Worm (Caenorhabditis elegans): ENCODE data around the gene mrpl-10.

DNA sequence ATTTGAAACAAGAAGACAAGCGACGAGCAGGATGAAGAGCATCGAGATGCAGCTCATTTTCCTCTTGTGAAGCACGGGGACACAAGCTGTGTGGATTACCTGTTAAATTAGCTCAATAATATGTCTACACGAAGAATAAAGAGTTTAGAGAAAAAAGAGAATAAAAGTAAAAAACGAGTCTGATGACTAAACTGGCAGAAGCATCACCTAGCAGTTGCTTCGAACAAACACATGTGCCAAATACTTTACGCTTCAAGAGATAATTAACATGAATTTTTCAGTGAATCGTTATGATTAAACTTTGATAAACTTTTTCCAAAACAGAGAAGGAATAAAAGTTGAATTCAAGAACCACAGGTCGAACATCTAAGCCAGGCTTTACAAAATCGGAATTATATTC is 17.0 kb upstream of the mrpl-10 start, which contains the start of gene nlp-55:
- TF ChIP-seq ama-1 (optimal IDR thresholded peaks at IDR 0.05) (no peak), ceh-36 (tag; optimal IDR thresholded peaks at IDR 0.05) (no peak), B0310.2 (tag; optimal IDR thresholded peaks at IDR 0.05) (no peak), aly-1 (tag; optimal IDR thresholded peaks at IDR 0.05) (no peak), hnd-1 (tag; optimal IDR thresholded peaks at IDR 0.05) (no peak), F13C5.2 (tag; optimal IDR thresholded peaks at IDR 0.05) (no peak), scrt-1 (GFP tag; IDR thresholded peaks at IDR 0.05) (no peak), flt-1 (GFP tag; IDR thresholded peaks at IDR 0.05) (no peak), ets-7 (tag; optimal IDR thresholded peaks at IDR 0.05) (no peak), hmg-4 (GFP tag; optimal IDR thresholded peaks at IDR 0.05) (no peak), ceh-13 (GFP tag; optimal IDR thresholded peaks at IDR 0.05) (no peak), sea-1 (GFP tag; conservative IDR thresholded peaks at IDR 0.05) (no peak)

Data from whole organism, early embryonic.